Worm (Caenorhabditis elegans) whole organism, L4 larva: Measurements from ENCODE around the gene pkc-3.
A peak's percentile ranks its signal among the peaks of the same experiment; 100 is the strongest.

Source experiments
- F10B5.3 ChIP-seq: sonication (generic microtip); optimal IDR thresholded peaks from 2 replicates; lab custom pipeline; 2016; ENCODE audit warnings: mild to moderate bottlenecking, missing genetic modification characterization, missing compliant biosample characterization
- Y5F2A.4 ChIP-seq: fragments of 200-800 bp; sonication (Bioruptor generic); optimal IDR thresholded peaks from 2 replicates; lab custom pipeline; 2018; ENCODE audit warnings: mild to moderate bottlenecking, missing genetic modification characterization, missing compliant biosample characterization
- aha-1 ChIP-seq: fragments of 150-350 bp; peaks from one replicate; lab custom pipeline; 2014; ENCODE audit warnings: missing biosample characterization, missing genetic modification characterization
- ama-1 ChIP-seq: fragments of 150-350 bp; optimal IDR thresholded peaks from 2 replicates; lab custom pipeline; 2014; ENCODE audit warnings: inconsistent platforms, mixed read lengths
- ceh-20 ChIP-seq: fragments of 200-800 bp; sonication (Bioruptor generic); IDR thresholded peaks from 2 replicates; pipeline ENCODE4 v1.3.6; 2022; ENCODE audit warnings: missing genetic modification reagents, missing genetic modification characterization, missing compliant biosample characterization
- ctbp-1 ChIP-seq: fragments of 200-800 bp; sonication (Bioruptor generic); IDR thresholded peaks from 2 replicates; pipeline ENCODE4 v1.3.6; 2022; ENCODE audit warnings: missing genetic modification reagents, missing genetic modification characterization, missing compliant biosample characterization
- daf-16 ChIP-seq, 3 experiments: sonication (generic microtip); optimal IDR thresholded peaks; 2 replicates each; lab custom pipeline; 2016 to 2017; ENCODE audit warnings: missing genetic modification characterization in 3 of 3, missing genetic modification reagents in 3 of 3, mild to moderate bottlenecking in 2 of 3, missing compliant biosample characterization in 2 of 3, missing biosample characterization in 1 of 3, moderate library complexity in 1 of 3
- dmd-6 ChIP-seq: fragments of 200-800 bp; sonication (Bioruptor generic); IDR thresholded peaks from 2 replicates; pipeline ENCODE4 v1.3.6; 2022; ENCODE audit warnings: missing genetic modification reagents, missing genetic modification characterization, missing compliant biosample characterization
- dmd-8 ChIP-seq: fragments of 200-800 bp; sonication (Bioruptor generic); IDR thresholded peaks from 2 replicates; pipeline ENCODE4 v1.3.6; 2022; ENCODE audit warnings: missing genetic modification characterization, missing compliant biosample characterization
- dve-1 ChIP-seq: sonication (generic microtip); optimal IDR thresholded peaks from 2 replicates; lab custom pipeline; 2017; ENCODE audit warnings: antibody characterized with exemption, mild to moderate bottlenecking, missing genetic modification characterization, missing compliant biosample characterization; ENCODE audit not compliant: insufficient read depth
- egl-43 ChIP-seq: fragments of 200-800 bp; sonication (Bioruptor generic); IDR thresholded peaks from 2 replicates; pipeline ENCODE4 v1.3.6; 2022; ENCODE audit warnings: missing genetic modification reagents, missing genetic modification characterization, missing compliant biosample characterization
- fkh-10 ChIP-seq: fragments of 150-350 bp; optimal IDR thresholded peaks from 2 replicates; lab custom pipeline; 2014; ENCODE audit warnings: missing biosample characterization, missing genetic modification reagents, missing genetic modification characterization
- hif-1 ChIP-seq, 2 experiments: sonication (generic microtip); optimal IDR thresholded peaks; 2 replicates each; lab custom pipeline; 2016 to 2017; ENCODE audit warnings: missing compliant biosample characterization in 2 of 2, missing genetic modification characterization in 2 of 2, missing genetic modification reagents in 2 of 2, missing genotype in 2 of 2, mild to moderate bottlenecking in 1 of 2
- hlh-11 ChIP-seq: fragments of 200-800 bp; sonication (Bioruptor generic); optimal IDR thresholded peaks from 2 replicates; lab custom pipeline; 2018; ENCODE audit warnings: mild to moderate bottlenecking, missing genetic modification characterization, missing compliant biosample characterization
- lin-13 ChIP-seq: fragments of 150-350 bp; optimal IDR thresholded peaks from 2 replicates; lab custom pipeline; 2014; ENCODE audit warnings: missing biosample characterization, missing genetic modification reagents, missing genetic modification characterization
- lin-29 ChIP-seq: fragments of 200-800 bp; sonication (Bioruptor generic); IDR thresholded peaks from 2 replicates; pipeline ENCODE4 v1.3.6; 2022; ENCODE audit warnings: missing genetic modification reagents, missing genetic modification characterization, missing compliant biosample characterization
- madf-9 ChIP-seq: fragments of 200-800 bp; sonication (Bioruptor generic); conservative IDR thresholded peaks from 2 replicates; pipeline ENCODE4 v1.3.6; 2022; ENCODE audit warnings: missing genetic modification reagents, missing genetic modification characterization, missing compliant biosample characterization
- mdl-1 ChIP-seq, 2 experiments: fragments of 150-350 bp in 1 of 2; sonication (generic microtip) in 1 of 2; optimal IDR thresholded peaks; 2 replicates each; lab custom pipeline; 2014 to 2017; ENCODE audit warnings: missing biosample characterization in 2 of 2, missing genetic modification characterization in 2 of 2
- mdt-29 ChIP-seq: fragments of 200-800 bp; sonication (Bioruptor generic); IDR thresholded peaks from 2 replicates; pipeline ENCODE4 v1.3.6; 2022; ENCODE audit warnings: missing genetic modification reagents, missing genetic modification characterization, missing compliant biosample characterization
- mep-1 ChIP-seq: fragments of 150-350 bp; sonication (generic microtip); optimal IDR thresholded peaks from 3 replicates; lab custom pipeline; 2014; ENCODE audit warnings: missing biosample characterization, missing genetic modification characterization
- mxl-3 ChIP-seq: fragments of 200-800 bp; sonication (Bioruptor generic); optimal IDR thresholded peaks from 2 replicates; lab custom pipeline; 2018; ENCODE audit warnings: mild to moderate bottlenecking, missing genetic modification characterization, missing compliant biosample characterization
- nhr-10 ChIP-seq: fragments of 150-350 bp; optimal IDR thresholded peaks from 2 replicates; lab custom pipeline; 2014; ENCODE audit warnings: missing biosample characterization, missing genetic modification characterization
- nhr-102 ChIP-seq: sonication (generic microtip); optimal IDR thresholded peaks from 2 replicates; lab custom pipeline; 2016; ENCODE audit warnings: mild to moderate bottlenecking, missing genetic modification characterization, moderate library complexity, missing compliant biosample characterization
- nhr-111 ChIP-seq: fragments of 200-800 bp; sonication (Bioruptor generic); optimal IDR thresholded peaks from 2 replicates; lab custom pipeline; 2018; ENCODE audit warnings: mild to moderate bottlenecking, missing genetic modification characterization, missing compliant biosample characterization
- nhr-237 ChIP-seq: sonication (generic microtip); optimal IDR thresholded peaks from 2 replicates; lab custom pipeline; 2017; ENCODE audit warnings: missing biosample characterization, missing genetic modification characterization
- nhr-25 ChIP-seq: sonication (generic microtip); optimal IDR thresholded peaks from 2 replicates; lab custom pipeline; 2017; ENCODE audit warnings: missing genetic modification characterization, mild to moderate bottlenecking, missing compliant biosample characterization, antibody characterized with exemption, moderate library complexity, borderline replicate concordance; ENCODE audit not compliant: insufficient read depth
- nhr-42 ChIP-seq: fragments of 200-800 bp; sonication (Bioruptor generic); IDR thresholded peaks from 2 replicates; pipeline ENCODE4 v1.3.6; 2022; ENCODE audit warnings: missing genetic modification characterization, missing compliant biosample characterization
- nhr-48 ChIP-seq: sonication (generic microtip); optimal IDR thresholded peaks from 2 replicates; lab custom pipeline; 2016; ENCODE audit warnings: mild to moderate bottlenecking, missing genetic modification characterization, missing compliant biosample characterization
- rbr-2 ChIP-seq: sonication (generic microtip); optimal IDR thresholded peaks from 2 replicates; lab custom pipeline; 2016; ENCODE audit warnings: missing genotype, missing genetic modification characterization, missing compliant biosample characterization
- sdz-12 ChIP-seq: fragments of 200-800 bp; sonication (Bioruptor generic); optimal IDR thresholded peaks from 2 replicates; lab custom pipeline; 2018; ENCODE audit warnings: mild to moderate bottlenecking, missing genetic modification characterization, missing compliant biosample characterization
- skn-1 ChIP-seq: fragments of 150-350 bp; optimal IDR thresholded peaks from 2 replicates; lab custom pipeline; 2014; ENCODE audit warnings: missing biosample characterization, missing genetic modification characterization
- snpc-1.2 ChIP-seq: fragments of 200-800 bp; sonication (Bioruptor generic); IDR thresholded peaks from 2 replicates; pipeline ENCODE4 v1.3.6; 2022; ENCODE audit warnings: missing genetic modification reagents, missing genetic modification characterization, missing compliant biosample characterization
- snpc-4 ChIP-seq: fragments of 150-350 bp; optimal IDR thresholded peaks from 2 replicates; lab custom pipeline; 2014; ENCODE audit warnings: missing biosample characterization, missing genetic modification characterization
- tra-1 ChIP-seq: fragments of 200-800 bp; sonication (Bioruptor generic); IDR thresholded peaks from 2 replicates; pipeline ENCODE4 v1.3.6; 2022; ENCODE audit warnings: missing genetic modification reagents, missing genetic modification characterization, missing compliant biosample characterization
- unc-130 ChIP-seq: sonication (generic microtip); optimal IDR thresholded peaks from 2 replicates; lab custom pipeline; 2016; ENCODE audit warnings: missing genetic modification reagents, missing genetic modification characterization, missing compliant biosample characterization
- unc-62 ChIP-seq, 3 experiments: fragments of 150-350 bp in 1 of 3; sonication (generic microtip); optimal IDR thresholded peaks in 2 of 3; peaks in 1 of 3; 1 replicate in 1 of 3; 2 replicates in 2 of 3; lab custom pipeline; 2014 to 2017; ENCODE audit warnings: missing biosample characterization in 3 of 3, missing genetic modification characterization in 3 of 3, missing genetic modification reagents in 3 of 3, missing genotype in 1 of 3
- vab-7 ChIP-seq: fragments of 200-800 bp; sonication (Bioruptor generic); IDR thresholded peaks from 2 replicates; pipeline ENCODE4 v1.3.6; 2022; ENCODE audit warnings: missing genetic modification reagents, missing genetic modification characterization, missing compliant biosample characterization
- zfp-2 ChIP-seq: sonication (generic microtip); optimal IDR thresholded peaks from 2 replicates; lab custom pipeline; 2016; ENCODE audit warnings: mild to moderate bottlenecking, missing genetic modification characterization, missing compliant biosample characterization
- ztf-11 ChIP-seq: fragments of 150-350 bp; optimal IDR thresholded peaks from 2 replicates; lab custom pipeline; 2014; ENCODE audit warnings: missing biosample characterization, missing genetic modification characterization

The pkc-3 gene

DNA sequence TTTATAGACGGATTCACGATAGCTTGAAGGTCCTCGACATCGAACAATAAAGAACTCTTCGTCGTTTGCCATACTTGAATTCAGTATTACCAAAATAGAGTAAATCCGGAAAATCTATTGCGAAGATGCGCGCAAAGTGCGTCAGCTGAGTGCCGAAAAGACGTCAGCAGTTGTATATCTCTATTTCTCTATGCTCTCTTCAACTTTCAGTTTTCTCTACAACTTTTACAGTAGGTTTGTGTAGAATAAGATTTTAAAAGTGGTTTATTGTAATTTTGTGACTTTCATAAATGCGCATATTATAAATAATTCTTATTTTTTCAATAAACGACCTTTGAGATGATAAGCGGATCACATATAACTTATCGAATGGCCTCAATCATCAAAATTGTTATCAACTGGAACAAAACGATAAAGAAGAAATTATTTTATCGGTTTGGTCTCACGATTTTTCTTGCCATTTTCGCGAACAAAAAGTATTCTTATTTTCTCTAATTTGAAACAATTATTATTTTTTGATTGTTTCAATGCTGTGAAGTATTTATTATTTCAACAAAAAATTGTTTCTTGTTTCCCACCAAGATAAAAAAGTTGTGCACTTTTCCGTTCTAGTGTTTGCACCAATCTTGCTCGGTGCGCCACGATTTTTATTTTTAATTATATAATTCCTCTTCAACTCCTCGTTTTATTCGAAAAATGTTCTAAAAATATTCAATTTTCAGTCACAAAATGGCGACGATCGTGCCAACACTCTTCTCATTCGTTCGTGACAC, 6.4 kb upstream of the pkc-3 start, which contains the start of the genes agt-2 and F09E5.3 (continued):
- TF ChIP-seq lin-29 (GFP tag; lab: Robert Waterston, UW) (peak; percentile 51; the same call in 1 of the 2 replicates), rbr-2 (peak; percentile 89), vab-7 (no peak), dmd-6 (GFP tag; lab: Robert Waterston, UW) (peak; percentile 83), mep-1 (peak; percentile 95), aha-1 (tag; lab: Kevin White, UChicago) (peak; percentile 86), fkh-10 (GFP tag; lab: Kevin White, UChicago) (peak; percentile 86), hif-1 (tag; optimal IDR thresholded peaks at IDR 0.05; lab: Kevin White, UChicago) (peak in 1 of 2 experiments; percentile 58), madf-9 (0 out of 2 replicates have a peak, but pooled peaks have one; percentile 17), nhr-102 (tag; lab: Kevin White, UChicago) (peak; percentile 79), unc-62 (GFP tag; optimal IDR thresholded peaks at IDR 0.05 in 1 of 2; lab: Kevin White, UChicago) (peak in 1 of 2 experiments; percentile 88), unc-62 (tag; optimal IDR thresholded peaks at IDR 0.05; lab: Kevin White, UChicago) (no peak), nhr-48 (tag; lab: Kevin White, UChicago) (peak; percentile 67), nhr-25 (tag; lab: Kevin White, UChicago) (peak; percentile 73), nhr-237 (tag; lab: Kevin White, UChicago) (no peak), nhr-111 (GFP tag; lab: Kevin White, UChicago) (no peak), ceh-20 (GFP tag; lab: Robert Waterston, UW) (peak; percentile 85), dmd-8 (no peak), skn-1 (tag; lab: Kevin White, UChicago) (no peak), mdt-29 (GFP tag; lab: Robert Waterston, UW) (no peak), ama-1 (no peak), snpc-4 (tag; lab: Kevin White, UChicago) (no peak), sdz-12 (GFP tag; lab: Kevin White, UChicago) (no peak), dve-1 (tag; lab: Kevin White, UChicago) (peak; percentile 91), nhr-10 (tag; lab: Kevin White, UChicago) (no peak), zfp-2 (tag; lab: Kevin White, UChicago) (peak; percentile 23), daf-16 (GFP tag; optimal IDR thresholded peaks at IDR 0.05; lab: Kevin White, UChicago) (peak in 1 of 2 experiments; percentile 19), daf-16 (tag; optimal IDR thresholded peaks at IDR 0.05; lab: Kevin White, UChicago) (peak; percentile 19), tra-1 (peak; percentile 47), snpc-1.2 (no peak), ctbp-1 (peak; percentile 80; the same call in 1 of the 2 replicates), ztf-11 (tag; lab: Kevin White, UChicago) (no peak), unc-130 (GFP tag; lab: Kevin White, UChicago) (peak; percentile 27), mdl-1 (tag; optimal IDR thresholded peaks at IDR 0.05; lab: Kevin White, UChicago) (peak in 1 of 2 experiments; percentile 42), mxl-3 (GFP tag; lab: Kevin White, UChicago) (peak; percentile 62), Y5F2A.4 (GFP tag; lab: Kevin White, UChicago) (peak; percentile 9), egl-43 (GFP tag; lab: Robert Waterston, UW) (no peak), F10B5.3 (tag; lab: Kevin White, UChicago) (peak; percentile 65), lin-13 (GFP tag; lab: Kevin White, UChicago) (peak; percentile 84), nhr-42 (0 out of 2 replicates have a peak, but pooled peaks have one; percentile 17), hlh-11 (peak; percentile 83)
